Fruit fly (Drosophila melanogaster) whole organism, pupa: ENCODE results near the gene dls.

Source experiments
- CG13204 ChIP-seq: fragments of 200-800 bp; sonication (Bioruptor generic); optimal IDR thresholded peaks from 2 replicates; lab custom pipeline; 2018; ENCODE audit warnings: missing biosample characterization, mild to moderate bottlenecking, missing genetic modification characterization, moderate library complexity
- CG34367 ChIP-seq: fragments of 200-800 bp; sonication (Bioruptor generic); optimal IDR thresholded peaks from 2 replicates; lab custom pipeline; 2018; ENCODE audit warnings: missing biosample characterization, mild to moderate bottlenecking, missing genetic modification characterization
- CG4496 ChIP-seq: fragments of 200-800 bp; sonication (Bioruptor generic); IDR thresholded peaks from 3 replicates; pipeline ENCODE4 v1.3.6; 2022; ENCODE audit warnings: missing biosample characterization, missing genetic modification characterization
- CG8159 ChIP-seq: fragments of 200-800 bp; sonication (Bioruptor generic); optimal IDR thresholded peaks from 3 replicates; lab custom pipeline; 2018; ENCODE audit warnings: missing biosample characterization, mild to moderate bottlenecking, missing genetic modification characterization, moderate library complexity
- EcR ChIP-seq: fragments of 200-800 bp; sonication (Bioruptor generic); optimal IDR thresholded peaks from 3 replicates; lab custom pipeline; 2019; ENCODE audit warnings: missing biosample characterization, missing genetic modification characterization, mild to moderate bottlenecking, moderate library complexity, missing genetic modification reagents
- Ets98B ChIP-seq: fragments of 200-800 bp; sonication (Bioruptor generic); IDR thresholded peaks from 2 replicates; pipeline ENCODE4 v1.3.6; 2022; ENCODE audit warnings: missing biosample characterization, missing genetic modification characterization
- Pif1B ChIP-seq: fragments of 200-800 bp; sonication (Bioruptor generic); optimal IDR thresholded peaks from 3 replicates; lab custom pipeline; 2016; ENCODE audit warnings: missing biosample characterization, missing genetic modification characterization
- Snoo ChIP-seq: fragments of 200-800 bp; sonication (Bioruptor generic); optimal IDR thresholded peaks from 3 replicates; lab custom pipeline; 2017; ENCODE audit warnings: missing biosample characterization, mild to moderate bottlenecking, missing genetic modification characterization, inconsistent platforms
- gl ChIP-seq: fragments of 200-800 bp; sonication (Bioruptor generic); optimal IDR thresholded peaks from 2 replicates; lab custom pipeline; 2018; ENCODE audit warnings: missing biosample characterization, mild to moderate bottlenecking, missing genetic modification characterization
- rn ChIP-seq: fragments of 200-800 bp; sonication (Bioruptor generic); IDR thresholded peaks from 2 replicates; pipeline ENCODE4 v1.3.6; 2022; ENCODE audit warnings: missing biosample characterization, missing genetic modification characterization

dm6 chr3L:16183493-16183892 lies 17.6 kb upstream of the dls start:
- TF ChIP-seq gl (tag; lab: Kevin White, UChicago) (no peak), CG13204 (GFP tag; lab: Kevin White, UChicago) (peak; percentile 15), Ets98B (no peak), CG34367 (tag; lab: Kevin White, UChicago) (no peak), CG4496 (GFP tag; lab: Robert Waterston, UW) (no peak), EcR (no peak), CG8159 (tag; lab: Kevin White, UChicago) (no peak), Snoo (peak; percentile 10), Pif1B (no peak), rn (GFP tag; lab: Robert Waterston, UW) (no peak)
